Worm (Caenorhabditis elegans) whole organism, L4 larva: ENCODE measurements around the gene F31F7.1.

ENCODE experiments used
- D1046.2 ChIP-seq: fragments of 200-800 bp; sonication (Bioruptor generic); IDR thresholded peaks from 2 replicates; pipeline ENCODE4 v1.3.6; 2022; ENCODE audit warnings: missing genetic modification characterization, missing compliant biosample characterization
- Y105C5A.15 ChIP-seq: fragments of 200-800 bp; sonication (Bioruptor generic); IDR thresholded peaks from 2 replicates; pipeline ENCODE4 v1.3.6; 2022; ENCODE audit warnings: missing genetic modification characterization, missing compliant biosample characterization
- aha-1 ChIP-seq: fragments of 150-350 bp; peaks from one replicate; lab custom pipeline; 2014; ENCODE audit warnings: missing biosample characterization, missing genetic modification characterization
- aly-2 ChIP-seq: sonication (generic microtip); optimal IDR thresholded peaks from 2 replicates; lab custom pipeline; 2018; ENCODE audit warnings: missing biosample characterization, missing genetic modification characterization
- ceh-20 ChIP-seq: fragments of 200-800 bp; sonication (Bioruptor generic); IDR thresholded peaks from 2 replicates; pipeline ENCODE4 v1.3.6; 2022; ENCODE audit warnings: missing genetic modification reagents, missing genetic modification characterization, missing compliant biosample characterization
- cey-2 ChIP-seq: sonication (generic microtip); optimal IDR thresholded peaks from 3 replicates; lab custom pipeline; 2017; ENCODE audit warnings: missing genetic modification characterization, mild to moderate bottlenecking, missing compliant biosample characterization, antibody characterized with exemption, borderline replicate concordance; ENCODE audit not compliant: insufficient read depth
- daf-16 ChIP-seq, 3 experiments: sonication (generic microtip); optimal IDR thresholded peaks; 2 replicates each; lab custom pipeline; 2016 to 2017; ENCODE audit warnings: missing genetic modification characterization in 3 of 3, missing genetic modification reagents in 3 of 3, mild to moderate bottlenecking in 2 of 3, missing compliant biosample characterization in 2 of 3, missing biosample characterization in 1 of 3, moderate library complexity in 1 of 3
- dmd-6 ChIP-seq: fragments of 200-800 bp; sonication (Bioruptor generic); IDR thresholded peaks from 2 replicates; pipeline ENCODE4 v1.3.6; 2022; ENCODE audit warnings: missing genetic modification reagents, missing genetic modification characterization, missing compliant biosample characterization
- dve-1 ChIP-seq: sonication (generic microtip); optimal IDR thresholded peaks from 2 replicates; lab custom pipeline; 2017; ENCODE audit warnings: antibody characterized with exemption, mild to moderate bottlenecking, missing genetic modification characterization, missing compliant biosample characterization; ENCODE audit not compliant: insufficient read depth
- egl-27 ChIP-seq: sonication (generic microtip); optimal IDR thresholded peaks from 3 replicates; lab custom pipeline; 2017; ENCODE audit warnings: missing biosample characterization, missing genetic modification reagents, missing genetic modification characterization
- gei-8 ChIP-seq: fragments of 200-800 bp; sonication (Bioruptor generic); optimal IDR thresholded peaks from 2 replicates; lab custom pipeline; 2018; ENCODE audit warnings: mild to moderate bottlenecking, missing genetic modification characterization, missing compliant biosample characterization
- hif-1 ChIP-seq, 2 experiments: sonication (generic microtip); optimal IDR thresholded peaks; 2 replicates each; lab custom pipeline; 2016 to 2017; ENCODE audit warnings: missing compliant biosample characterization in 2 of 2, missing genetic modification characterization in 2 of 2, missing genetic modification reagents in 2 of 2, missing genotype in 2 of 2, mild to moderate bottlenecking in 1 of 2
- hlh-11 ChIP-seq: fragments of 200-800 bp; sonication (Bioruptor generic); optimal IDR thresholded peaks from 2 replicates; lab custom pipeline; 2018; ENCODE audit warnings: mild to moderate bottlenecking, missing genetic modification characterization, missing compliant biosample characterization
- hlh-30 ChIP-seq: sonication (generic microtip); optimal IDR thresholded peaks from 2 replicates; lab custom pipeline; 2017; ENCODE audit warnings: antibody characterized with exemption, mild to moderate bottlenecking, missing genetic modification characterization, missing compliant biosample characterization; ENCODE audit not compliant: insufficient read depth
- jun-1 ChIP-seq: fragments of 150-350 bp; optimal IDR thresholded peaks from 2 replicates; lab custom pipeline; 2014; ENCODE audit warnings: missing biosample characterization, missing genetic modification reagents, missing genetic modification characterization
- lin-29 ChIP-seq: fragments of 200-800 bp; sonication (Bioruptor generic); IDR thresholded peaks from 2 replicates; pipeline ENCODE4 v1.3.6; 2022; ENCODE audit warnings: missing genetic modification reagents, missing genetic modification characterization, missing compliant biosample characterization
- lsy-2 ChIP-seq, 2 experiments: fragments of 150-350 bp in 1 of 2; sonication (generic microtip) in 1 of 2; optimal IDR thresholded peaks; 2 replicates each; lab custom pipeline; 2014 to 2017; ENCODE audit warnings: missing biosample characterization in 2 of 2, missing genetic modification characterization in 2 of 2
- madf-9 ChIP-seq: fragments of 200-800 bp; sonication (Bioruptor generic); conservative IDR thresholded peaks from 2 replicates; pipeline ENCODE4 v1.3.6; 2022; ENCODE audit warnings: missing genetic modification reagents, missing genetic modification characterization, missing compliant biosample characterization
- mdl-1 ChIP-seq, 2 experiments: fragments of 150-350 bp in 1 of 2; sonication (generic microtip) in 1 of 2; optimal IDR thresholded peaks; 2 replicates each; lab custom pipeline; 2014 to 2017; ENCODE audit warnings: missing biosample characterization in 2 of 2, missing genetic modification characterization in 2 of 2
- mep-1 ChIP-seq: fragments of 150-350 bp; sonication (generic microtip); optimal IDR thresholded peaks from 3 replicates; lab custom pipeline; 2014; ENCODE audit warnings: missing biosample characterization, missing genetic modification characterization
- mes-2 ChIP-seq: sonication (generic microtip); optimal IDR thresholded peaks from 2 replicates; lab custom pipeline; 2016; ENCODE audit warnings: missing genotype, mild to moderate bottlenecking, missing genetic modification characterization, missing compliant biosample characterization; ENCODE audit not compliant: poor library complexity, severe bottlenecking
- mxl-2 ChIP-seq: fragments of 200-800 bp; sonication (Bioruptor generic); conservative IDR thresholded peaks from 2 replicates; pipeline ENCODE4 v1.3.6; 2022; ENCODE audit warnings: missing genetic modification reagents, missing genetic modification characterization, missing compliant biosample characterization
- mxl-3 ChIP-seq: fragments of 200-800 bp; sonication (Bioruptor generic); optimal IDR thresholded peaks from 2 replicates; lab custom pipeline; 2018; ENCODE audit warnings: mild to moderate bottlenecking, missing genetic modification characterization, missing compliant biosample characterization
- nhr-10 ChIP-seq: fragments of 150-350 bp; optimal IDR thresholded peaks from 2 replicates; lab custom pipeline; 2014; ENCODE audit warnings: missing biosample characterization, missing genetic modification characterization
- nhr-102 ChIP-seq: sonication (generic microtip); optimal IDR thresholded peaks from 2 replicates; lab custom pipeline; 2016; ENCODE audit warnings: mild to moderate bottlenecking, missing genetic modification characterization, moderate library complexity, missing compliant biosample characterization
- nhr-25 ChIP-seq: sonication (generic microtip); optimal IDR thresholded peaks from 2 replicates; lab custom pipeline; 2017; ENCODE audit warnings: missing genetic modification characterization, mild to moderate bottlenecking, missing compliant biosample characterization, antibody characterized with exemption, moderate library complexity, borderline replicate concordance; ENCODE audit not compliant: insufficient read depth
- nhr-28 ChIP-seq: fragments of 150-350 bp; optimal IDR thresholded peaks from 2 replicates; lab custom pipeline; 2014; ENCODE audit warnings: missing biosample characterization, missing genetic modification characterization
- nhr-48 ChIP-seq: sonication (generic microtip); optimal IDR thresholded peaks from 2 replicates; lab custom pipeline; 2016; ENCODE audit warnings: mild to moderate bottlenecking, missing genetic modification characterization, missing compliant biosample characterization
- nhr-6 ChIP-seq: fragments of 150-350 bp; optimal IDR thresholded peaks from 2 replicates; lab custom pipeline; 2014; ENCODE audit warnings: missing biosample characterization, missing genetic modification characterization
- nhr-76 ChIP-seq: fragments of 150-350 bp; optimal IDR thresholded peaks from 2 replicates; lab custom pipeline; 2014; ENCODE audit warnings: missing biosample characterization, missing genetic modification characterization
- nhr-77 ChIP-seq: fragments of 150-350 bp; optimal IDR thresholded peaks from 2 replicates; lab custom pipeline; 2014; ENCODE audit warnings: missing biosample characterization, missing genetic modification characterization
- pha-4 ChIP-seq, 2 experiments: fragments of 150-350 bp in 1 of 2; fragments of 200-800 bp in 1 of 2; sonication (Bioruptor generic) in 1 of 2; IDR thresholded peaks in 1 of 2; optimal IDR thresholded peaks in 1 of 2; 2 replicates each; pipeline versions ENCODE4 v1.3.6 to Lab custom; 2014 to 2022; ENCODE audit warnings: missing genetic modification characterization in 2 of 2, missing genetic modification reagents in 2 of 2, missing biosample characterization in 1 of 2, missing compliant biosample characterization in 1 of 2
- php-3 ChIP-seq: fragments of 200-800 bp; sonication (Bioruptor generic); IDR thresholded peaks from 2 replicates; pipeline ENCODE4 v1.3.6; 2022; ENCODE audit warnings: missing genetic modification reagents, missing genetic modification characterization, missing compliant biosample characterization
- saeg-2 ChIP-seq: fragments of 200-800 bp; sonication (Bioruptor generic); IDR thresholded peaks from 2 replicates; pipeline ENCODE4 v1.3.6; 2022; ENCODE audit warnings: missing genetic modification reagents, missing genetic modification characterization, missing compliant biosample characterization
- spr-1 ChIP-seq: sonication (generic microtip); optimal IDR thresholded peaks from 2 replicates; lab custom pipeline; 2016; ENCODE audit warnings: mild to moderate bottlenecking, missing genetic modification characterization, missing compliant biosample characterization
- tra-1 ChIP-seq: fragments of 200-800 bp; sonication (Bioruptor generic); IDR thresholded peaks from 2 replicates; pipeline ENCODE4 v1.3.6; 2022; ENCODE audit warnings: missing genetic modification reagents, missing genetic modification characterization, missing compliant biosample characterization
- unc-39 ChIP-seq: sonication (generic microtip); optimal IDR thresholded peaks from 2 replicates; lab custom pipeline; 2017; ENCODE audit warnings: missing biosample characterization, missing genetic modification characterization
- unc-62 ChIP-seq, 3 experiments: fragments of 150-350 bp in 1 of 3; sonication (generic microtip); optimal IDR thresholded peaks in 2 of 3; peaks in 1 of 3; 1 replicate in 1 of 3; 2 replicates in 2 of 3; lab custom pipeline; 2014 to 2017; ENCODE audit warnings: missing biosample characterization in 3 of 3, missing genetic modification characterization in 3 of 3, missing genetic modification reagents in 3 of 3, missing genotype in 1 of 3
- zag-1 ChIP-seq: fragments of 150-350 bp; optimal IDR thresholded peaks from 2 replicates; lab custom pipeline; 2014; ENCODE audit warnings: missing biosample characterization, missing genetic modification characterization

Gene F31F7.1

DNA sequence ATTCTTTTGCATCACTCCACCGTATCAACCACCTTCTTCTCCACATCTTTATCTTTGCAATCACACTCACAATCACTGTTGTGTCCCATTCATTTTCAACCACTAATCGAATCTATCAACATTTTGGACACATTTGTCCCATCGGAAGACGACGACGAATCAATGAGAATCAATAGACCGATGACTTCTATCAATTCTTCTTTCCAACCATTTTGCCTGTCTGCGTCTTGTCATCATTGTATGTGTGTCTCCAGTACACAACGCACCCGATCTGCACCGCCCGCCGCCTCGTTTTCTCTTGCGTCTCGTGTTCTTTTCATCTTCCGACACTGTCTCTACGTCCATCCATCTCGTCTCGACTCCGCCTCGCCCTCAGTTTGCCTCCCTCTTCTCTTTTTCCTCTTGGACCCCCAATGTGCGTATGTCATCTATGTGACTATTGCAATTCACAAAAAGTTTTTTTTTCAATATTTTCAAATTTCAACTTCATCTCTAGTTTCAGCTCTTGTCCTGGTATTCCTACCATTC is 29.7 kb upstream of the F31F7.1 start, which contains the start of gene dmd-7 (continued):
- no peak for TF ChIP-seq php-3 (GFP tag; lab: Robert Waterston, UW)
- peak; percentile 93 for TF ChIP-seq hlh-30 (tag; lab: Kevin White, UChicago)
- peak; percentile 75 for TF ChIP-seq dve-1 (tag; lab: Kevin White, UChicago)
- TF ChIP-seq pha-4 (GFP tag; IDR thresholded peaks at IDR 0.05; lab: Robert Waterston, UW) = peak; percentile 61; the same call in 1 of the 2 replicates
- TF ChIP-seq pha-4 (tag; optimal IDR thresholded peaks at IDR 0.05; lab: Kevin White, UChicago) = no peak
- peak; percentile 89 for TF ChIP-seq nhr-6 (tag; lab: Kevin White, UChicago)
- peak; percentile 18 for TF ChIP-seq zag-1
- peak; percentile 63 for TF ChIP-seq nhr-76 (tag; lab: Kevin White, UChicago)
- TF ChIP-seq jun-1 (tag; lab: Kevin White, UChicago) = peak; percentile 13
- peak; percentile 49; the same call in 1 of the 2 replicates for TF ChIP-seq madf-9
- no peak for TF ChIP-seq egl-27 (tag; lab: Kevin White, UChicago)
- TF ChIP-seq ceh-20 (GFP tag; lab: Robert Waterston, UW) = peak; percentile 82
- TF ChIP-seq tra-1 = peak; percentile 94

DNA sequence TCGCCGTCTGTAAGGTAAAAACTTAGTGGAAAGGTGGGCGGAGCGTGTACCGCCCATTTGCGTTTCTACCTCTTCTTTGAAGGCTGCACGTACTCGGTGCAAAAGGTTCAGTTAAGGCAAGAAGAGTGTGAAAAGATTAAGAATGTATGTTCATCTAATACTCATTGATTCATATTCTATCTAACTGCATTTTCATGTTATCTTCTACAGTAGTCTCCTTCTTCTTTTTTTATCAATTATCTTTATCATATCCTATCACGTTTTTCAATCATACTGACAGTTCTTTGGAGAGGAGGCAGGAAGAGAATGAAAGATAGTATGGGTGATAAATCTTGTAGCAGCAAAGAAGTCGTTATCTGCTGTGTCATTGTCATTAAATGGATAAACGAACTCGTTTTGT is 28.8 kb upstream of the F31F7.1 start:
- TF ChIP-seq nhr-48 (tag; lab: Kevin White, UChicago) = peak; percentile 99
- TF ChIP-seq nhr-28 (tag; lab: Kevin White, UChicago) = peak; percentile 86
- TF ChIP-seq lin-29 (GFP tag; lab: Robert Waterston, UW) = no peak
- peak; percentile 41; the same call in 1 of the 2 replicates for TF ChIP-seq tra-1
- no peak for TF ChIP-seq aly-2 (tag; lab: Kevin White, UChicago)
- peak in 1 of 2 experiments; percentile 75 for TF ChIP-seq lsy-2 (tag; optimal IDR thresholded peaks at IDR 0.05; lab: Kevin White, UChicago)
- TF ChIP-seq nhr-10 (tag; lab: Kevin White, UChicago) = peak; percentile 29
- peak; percentile 76 for TF ChIP-seq gei-8
- peak; percentile 4 for TF ChIP-seq nhr-102 (tag; lab: Kevin White, UChicago)
- peak; percentile 86 to 97 for TF ChIP-seq hif-1 (tag; optimal IDR thresholded peaks at IDR 0.05; lab: Kevin White, UChicago)
- peak; percentile 20 for TF ChIP-seq spr-1 (tag; lab: Kevin White, UChicago)
- peak; percentile 71 for TF ChIP-seq ceh-20 (GFP tag; lab: Robert Waterston, UW)
- peak; percentile 78 for TF ChIP-seq mxl-3 (GFP tag; lab: Kevin White, UChicago)
- peak; percentile 31 to 86 for TF ChIP-seq mdl-1 (tag; optimal IDR thresholded peaks at IDR 0.05; lab: Kevin White, UChicago)
- no peak for TF ChIP-seq daf-16 (GFP tag; optimal IDR thresholded peaks at IDR 0.05; lab: Kevin White, UChicago)
- peak; percentile 7 for TF ChIP-seq daf-16 (tag; optimal IDR thresholded peaks at IDR 0.05; lab: Kevin White, UChicago)
- TF ChIP-seq aha-1 (tag; lab: Kevin White, UChicago) = peak; percentile 100
- peak; percentile 67 for TF ChIP-seq hlh-30 (tag; lab: Kevin White, UChicago)
- TF ChIP-seq nhr-25 (tag; lab: Kevin White, UChicago) = peak; percentile 65
- peak; percentile 39 for TF ChIP-seq mes-2 (tag; lab: Kevin White, UChicago)
- no peak for TF ChIP-seq D1046.2 (GFP tag; lab: Robert Waterston, UW)
- no peak for TF ChIP-seq nhr-77 (tag; lab: Kevin White, UChicago)
- peak; percentile 91 for TF ChIP-seq dve-1 (tag; lab: Kevin White, UChicago)
- no peak for TF ChIP-seq unc-39
- TF ChIP-seq php-3 (GFP tag; lab: Robert Waterston, UW) = peak; percentile 63; the same call in 1 of the 2 replicates
- 0 out of 2 replicates have a peak, but pooled peaks have one; percentile 15 for TF ChIP-seq saeg-2 (GFP tag; lab: Robert Waterston, UW)
- peak; percentile 97 for TF ChIP-seq dmd-6 (GFP tag; lab: Robert Waterston, UW)
- TF ChIP-seq cey-2 = peak; percentile 91
- TF ChIP-seq mxl-2 (GFP tag; lab: Robert Waterston, UW) = no peak
- no peak for TF ChIP-seq Y105C5A.15 (GFP tag; lab: Robert Waterston, UW)
- TF ChIP-seq hlh-11 (tag; lab: Kevin White, UChicago) = peak; percentile 88
- peak in 1 of 2 experiments; percentile 98 for TF ChIP-seq unc-62 (GFP tag; optimal IDR thresholded peaks at IDR 0.05 in 1 of 2; lab: Kevin White, UChicago)
- no peak for TF ChIP-seq unc-62 (tag; optimal IDR thresholded peaks at IDR 0.05; lab: Kevin White, UChicago)
- TF ChIP-seq mep-1 (tag; lab: Kevin White, UChicago) = peak; percentile 33
- TF ChIP-seq, all 104 proteins: peak for 25
